Fruit fly (Drosophila melanogaster): ENCODE measurements around the gene IntS10.

The IntS10 gene

dm6 chr3L:3770823-3771222 lies 35.7 kb upstream of the IntS10 start (continued):
- no peak for TF ChIP-seq CG1621 (tag; optimal IDR thresholded peaks at IDR 0.05)
- TF ChIP-seq CG32006 (GFP tag; optimal IDR thresholded peaks at IDR 0.05): peak; percentile 71
- TF ChIP-seq CG31627 (GFP tag; optimal IDR thresholded peaks at IDR 0.05): peak; percentile 58
- peak; percentile 76 for TF ChIP-seq Eip78C (GFP tag)
- peak; percentile 25 for TF ChIP-seq topi (GFP tag; optimal IDR thresholded peaks at IDR 0.05)
- no peak for TF ChIP-seq dsx (GFP tag; optimal IDR thresholded peaks at IDR 0.05; ENCODE audit: poor library complexity, severe bottlenecking)
- peak; percentile 33 for TF ChIP-seq Met (GFP tag; optimal IDR thresholded peaks at IDR 0.05)
- no peak for TF ChIP-seq spab (GFP tag; optimal IDR thresholded peaks at IDR 0.05)
- no peak for TF ChIP-seq CG10631 (GFP tag; optimal IDR thresholded peaks at IDR 0.05)
- TF ChIP-seq OdsH (GFP tag; optimal IDR thresholded peaks at IDR 0.05): peak; percentile 18
- TF ChIP-seq ss (GFP tag; optimal IDR thresholded peaks at IDR 0.05): no peak
- TF ChIP-seq CG4318 (GFP tag; optimal IDR thresholded peaks at IDR 0.05): peak; percentile 49
- peak; percentile 8 for TF ChIP-seq Ets21C (GFP tag; optimal IDR thresholded peaks at IDR 0.05)
- peak; percentile 22 for TF ChIP-seq Smox (GFP tag; optimal IDR thresholded peaks at IDR 0.05)
- TF ChIP-seq CG6276 (GFP tag; optimal IDR thresholded peaks at IDR 0.05): no peak
- TF ChIP-seq acj6 (GFP tag; optimal IDR thresholded peaks at IDR 0.05): peak; percentile 34
- TF ChIP-seq Hr38 (GFP tag; optimal IDR thresholded peaks at IDR 0.05): no peak
- no peak for TF ChIP-seq CG6792 (GFP tag; optimal IDR thresholded peaks at IDR 0.05)
- no peak for TF ChIP-seq Sox15 (GFP tag; optimal IDR thresholded peaks at IDR 0.05)
- no peak for TF ChIP-seq Lpt (GFP tag; optimal IDR thresholded peaks at IDR 0.05)
- no peak for TF ChIP-seq Eip93F (GFP tag; optimal IDR thresholded peaks at IDR 0.05)
- no peak for TF ChIP-seq CG16779 (tag; optimal IDR thresholded peaks at IDR 0.05)
- TF ChIP-seq eg (GFP tag; IDR thresholded peaks at IDR 0.05): no peak; the same call in 2 of the 3 replicates
- no peak for TF ChIP-seq Eip75B (GFP tag; optimal IDR thresholded peaks at IDR 0.05)
- no peak for TF ChIP-seq CG11902 (GFP tag; optimal IDR thresholded peaks at IDR 0.05)
- peak; percentile 58 for TF ChIP-seq Sox14 (GFP tag; optimal IDR thresholded peaks at IDR 0.05)
- TF ChIP-seq salr (GFP tag; optimal IDR thresholded peaks at IDR 0.05): peak in 1 of 2 experiments; percentile 43
- TF ChIP-seq Hr4 (GFP tag; optimal IDR thresholded peaks at IDR 0.05): peak; percentile 72

DNA sequence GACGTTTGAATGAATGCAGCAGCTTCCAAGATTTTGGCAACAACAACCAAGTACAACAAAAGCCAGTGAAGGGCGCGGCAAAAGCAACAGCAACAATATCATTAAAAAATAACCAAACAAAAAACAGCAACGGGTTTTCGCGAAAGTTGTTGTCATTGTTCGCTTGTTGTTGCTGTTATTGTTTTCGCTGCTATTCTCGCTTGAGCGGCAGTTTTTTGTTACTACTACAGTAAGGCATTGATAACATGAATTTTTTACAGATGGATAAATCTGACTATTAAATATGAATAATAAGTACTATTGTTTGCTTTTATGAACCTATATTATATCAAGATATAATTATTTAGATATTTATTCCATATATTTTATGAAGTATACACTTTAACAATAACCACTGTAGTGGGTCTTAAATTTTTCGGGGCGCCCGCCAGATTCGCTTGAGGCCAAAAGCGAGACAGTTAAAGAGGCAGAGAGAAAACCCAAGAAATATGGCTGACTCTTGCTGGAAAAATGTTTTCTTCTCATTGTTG lies 35.0 kb upstream of the IntS10 start:
- TF ChIP-seq fd85E (GFP tag; optimal IDR thresholded peaks at IDR 0.05): peak; percentile 17
- peak; percentile 60 for TF ChIP-seq Sox15 (GFP tag; optimal IDR thresholded peaks at IDR 0.05)
- TF ChIP-seq Met (GFP tag; optimal IDR thresholded peaks at IDR 0.05): peak; percentile 79
- peak; percentile 71 for TF ChIP-seq spab (GFP tag; optimal IDR thresholded peaks at IDR 0.05)
- TF ChIP-seq Blimp-1 (GFP tag; optimal IDR thresholded peaks at IDR 0.05): peak; percentile 68
- TF ChIP-seq Hr4 (GFP tag; optimal IDR thresholded peaks at IDR 0.05): peak; percentile 70
- TF ChIP-seq Ets96B (tag; optimal IDR thresholded peaks at IDR 0.05): peak; percentile 76
- peak; percentile 88 for TF ChIP-seq esn (GFP tag; optimal IDR thresholded peaks at IDR 0.05)
- TF ChIP-seq CG7368 (GFP tag; optimal IDR thresholded peaks at IDR 0.05): peak; percentile 74
- TF ChIP-seq acj6 (GFP tag; optimal IDR thresholded peaks at IDR 0.05): peak; percentile 88
- TF ChIP-seq CG10669 (GFP tag; optimal IDR thresholded peaks at IDR 0.05): peak; percentile 76
- peak; percentile 78 for TF ChIP-seq CG6808 (GFP tag; optimal IDR thresholded peaks at IDR 0.05)
- peak; percentile 91 for TF ChIP-seq CG8119 (GFP tag; IDR thresholded peaks at IDR 0.05)
- peak; percentile 71 for TF ChIP-seq cyc (GFP tag; optimal IDR thresholded peaks at IDR 0.05)
- TF ChIP-seq topi (GFP tag; optimal IDR thresholded peaks at IDR 0.05): peak; percentile 76
- peak; percentile 85 for TF ChIP-seq CG3919 (GFP tag; optimal IDR thresholded peaks at IDR 0.05)
- TF ChIP-seq Hr38 (GFP tag; optimal IDR thresholded peaks at IDR 0.05): no peak
- TF ChIP-seq CG16779 (tag; optimal IDR thresholded peaks at IDR 0.05): peak; percentile 61
- peak; percentile 81 for TF ChIP-seq CG10631 (GFP tag; optimal IDR thresholded peaks at IDR 0.05)
- TF ChIP-seq CG34406 (GFP tag; optimal IDR thresholded peaks at IDR 0.05): peak; percentile 91
- peak; percentile 35 for TF ChIP-seq Ets21C (GFP tag; optimal IDR thresholded peaks at IDR 0.05)
- peak; percentile 64 for TF ChIP-seq Lpt (GFP tag; optimal IDR thresholded peaks at IDR 0.05)
- peak; percentile 64 for TF ChIP-seq CG11902 (GFP tag; optimal IDR thresholded peaks at IDR 0.05)
- no peak for TF ChIP-seq dac (GFP tag; optimal IDR thresholded peaks at IDR 0.05)
- peak; percentile 82 for TF ChIP-seq CG6854 (GFP tag; optimal IDR thresholded peaks at IDR 0.05)
- peak; percentile 94 for TF ChIP-seq eg (GFP tag; IDR thresholded peaks at IDR 0.05)
- peak; percentile 87 for TF ChIP-seq CG8632 (GFP tag; optimal IDR thresholded peaks at IDR 0.05)
- peak; percentile 71 for TF ChIP-seq CG3032 (tag; optimal IDR thresholded peaks at IDR 0.05)
- peak; percentile 97 for TF ChIP-seq Eip78C (GFP tag)
- peak; percentile 44 for TF ChIP-seq CG4318 (GFP tag; optimal IDR thresholded peaks at IDR 0.05)
- TF ChIP-seq ss (GFP tag; optimal IDR thresholded peaks at IDR 0.05): peak; percentile 84 to 86
- peak; percentile 43 for TF ChIP-seq CG11762 (GFP tag; optimal IDR thresholded peaks at IDR 0.05; ENCODE audit: insufficient read depth)
- peak; percentile 89 for TF ChIP-seq OdsH (GFP tag; optimal IDR thresholded peaks at IDR 0.05)
- TF ChIP-seq salr (GFP tag; optimal IDR thresholded peaks at IDR 0.05): peak; percentile 5 to 67
- peak; percentile 40 for TF ChIP-seq Sox14 (GFP tag; optimal IDR thresholded peaks at IDR 0.05)
- peak; percentile 93 for TF ChIP-seq svp (GFP tag)
- TF ChIP-seq dsx (GFP tag; optimal IDR thresholded peaks at IDR 0.05; ENCODE audit: poor library complexity, severe bottlenecking): peak; percentile 85
- no peak for TF ChIP-seq Eip93F (GFP tag; optimal IDR thresholded peaks at IDR 0.05)
- peak; percentile 50 for TF ChIP-seq CG1621 (tag; optimal IDR thresholded peaks at IDR 0.05)

Data from whole organism, prepupa.